Fruit fly (Drosophila melanogaster): ENCODE data around the gene eg.
A peak's percentile ranks its signal among the peaks of the same experiment; 100 is the strongest.

The eg gene

dm6 chr3L:21824725-21825353, 16.3 kb downstream of the eg start, which contains the start of gene eIF2A (continued):
- peak; percentile 88 for TF ChIP-seq bbx (GFP tag; IDR thresholded peaks at IDR 0.05; ENCODE audit: partially characterized antibody)
- TF ChIP-seq GATAe (GFP tag; conservative IDR thresholded peaks at IDR 0.05) = no peak
- TF ChIP-seq CG17829 (tag; optimal IDR thresholded peaks at IDR 0.05) = peak; percentile 71
- peak; percentile 42 for TF ChIP-seq CG10654 (GFP tag; optimal IDR thresholded peaks at IDR 0.05)
- TF ChIP-seq CG30403 (GFP tag; optimal IDR thresholded peaks at IDR 0.05) = peak; percentile 56
- TF ChIP-seq Myb (GFP tag; optimal IDR thresholded peaks at IDR 0.05) = peak; percentile 85
- TF ChIP-seq unc-4 (GFP tag; IDR thresholded peaks at IDR 0.05; ENCODE audit: partially characterized antibody) = peak; percentile 73
- TF ChIP-seq en (GFP tag; optimal IDR thresholded peaks at IDR 0.05) = no peak
- peak; percentile 51 for TF ChIP-seq gcm2 (GFP tag; optimal IDR thresholded peaks at IDR 0.05)
- TF ChIP-seq CG16815 (GFP tag; optimal IDR thresholded peaks at IDR 0.05) = no peak
- peak; percentile 89 for TF ChIP-seq CG6791 (GFP tag; IDR thresholded peaks at IDR 0.05; ENCODE audit: partially characterized antibody)
- no peak for TF ChIP-seq hth (optimal IDR thresholded peaks at IDR 0.05)
- no peak for TF ChIP-seq CG11560 (tag; IDR thresholded peaks at IDR 0.05)
- peak; percentile 43 for TF ChIP-seq CG18764 (GFP tag; optimal IDR thresholded peaks at IDR 0.05)
- TF ChIP-seq fd102C (GFP tag; optimal IDR thresholded peaks at IDR 0.05) = peak; percentile 28
- TF ChIP-seq CG10462 (GFP tag; optimal IDR thresholded peaks at IDR 0.05) = no peak
- peak; percentile 80 for TF ChIP-seq amos (GFP tag; IDR thresholded peaks at IDR 0.05; ENCODE audit: partially characterized antibody)
- peak; percentile 40 for TF ChIP-seq CG4424 (GFP tag; optimal IDR thresholded peaks at IDR 0.05)
- peak; percentile 62 for TF ChIP-seq cas (GFP tag; IDR thresholded peaks at IDR 0.05)
- TF ChIP-seq CG17385 (GFP tag; optimal IDR thresholded peaks at IDR 0.05) = peak; percentile 47
- peak; percentile 60; the same call in 1 of the 2 replicates for TF ChIP-seq rib (GFP tag; IDR thresholded peaks at IDR 0.05)
- peak; percentile 49 for TF ChIP-seq CG14014 (GFP tag; IDR thresholded peaks at IDR 0.05)
- peak; percentile 51 for TF ChIP-seq Mes4 (GFP tag; optimal IDR thresholded peaks at IDR 0.05)
- no peak for TF ChIP-seq CG10274 (GFP tag; optimal IDR thresholded peaks at IDR 0.05)
- no peak for TF ChIP-seq CG3838 (GFP tag; optimal IDR thresholded peaks at IDR 0.05)
- TF ChIP-seq pfk (GFP tag; optimal IDR thresholded peaks at IDR 0.05) = peak; percentile 54
- TF ChIP-seq YL-1 (GFP tag; optimal IDR thresholded peaks at IDR 0.05) = peak; percentile 97
- peak; percentile 29; the same call in 1 of the 2 replicates for TF ChIP-seq Drgx (GFP tag; IDR thresholded peaks at IDR 0.05)
- peak; percentile 60 for TF ChIP-seq CG12391 (tag; optimal IDR thresholded peaks at IDR 0.05)
- peak; percentile 69; the same call in 1 of the 3 replicates for TF ChIP-seq zfh1 (GFP tag; IDR thresholded peaks at IDR 0.05)
- TF ChIP-seq mirr (GFP tag; optimal IDR thresholded peaks at IDR 0.05) = peak; percentile 89
- peak; percentile 57 for TF ChIP-seq bab2 (GFP tag; optimal IDR thresholded peaks at IDR 0.05)
- TF ChIP-seq CG18599 (GFP tag; optimal IDR thresholded peaks at IDR 0.05) = no peak
- no peak for TF ChIP-seq pnt (GFP tag; optimal IDR thresholded peaks at IDR 0.05)
- TF ChIP-seq CG17568 (GFP tag; optimal IDR thresholded peaks at IDR 0.05) = no peak
- TF ChIP-seq CG32532 (GFP tag; IDR thresholded peaks at IDR 0.05) = peak; percentile 70
- no peak for TF ChIP-seq CG12769 (tag; optimal IDR thresholded peaks at IDR 0.05)
- peak; percentile 71 for TF ChIP-seq Xrp1 (GFP tag; IDR thresholded peaks at IDR 0.05)
- peak; percentile 44 for TF ChIP-seq CG1792 (GFP tag; optimal IDR thresholded peaks at IDR 0.05)
- no peak for TF ChIP-seq CG15073 (GFP tag; optimal IDR thresholded peaks at IDR 0.05)
- peak; percentile 50 for TF ChIP-seq Hr3 (GFP tag; optimal IDR thresholded peaks at IDR 0.05)
- peak; percentile 92 for TF ChIP-seq CG1603 (tag; optimal IDR thresholded peaks at IDR 0.05)
- no peak for TF ChIP-seq Neu2 (GFP tag; optimal IDR thresholded peaks at IDR 0.05; ENCODE audit: borderline replicate concordance)
- peak; percentile 86 for TF ChIP-seq CG3847 (GFP tag; IDR thresholded peaks at IDR 0.05)
- peak; percentile 87 for TF ChIP-seq CG14710 (tag; optimal IDR thresholded peaks at IDR 0.05)
- TF ChIP-seq btn (GFP tag; optimal IDR thresholded peaks at IDR 0.05) = no peak
- TF ChIP-seq Sin3A (optimal IDR thresholded peaks at IDR 0.05) = peak; percentile 69
- TF ChIP-seq Atf6 (GFP tag; IDR thresholded peaks at IDR 0.05) = peak; percentile 68; the same call in 1 of the 2 replicates
- no peak for TF ChIP-seq CG14667 (GFP tag; IDR thresholded peaks at IDR 0.05)
- TF ChIP-seq CG9876 (GFP tag; optimal IDR thresholded peaks at IDR 0.05) = peak; percentile 22
- TF ChIP-seq zen (tag; optimal IDR thresholded peaks at IDR 0.05) = peak; percentile 42

Measured in whole organism, embryonic.